Worm (Caenorhabditis elegans) whole organism, early embryonic: Measurements from ENCODE around the gene ador-1.

Source experiments
- B0310.2 ChIP-seq: sonication (generic microtip); optimal IDR thresholded peaks from 2 replicates; lab custom pipeline; 2016; ENCODE audit warnings: mild to moderate bottlenecking, missing genetic modification characterization, missing compliant biosample characterization
- F13C5.2 ChIP-seq: sonication (generic microtip); optimal IDR thresholded peaks from 2 replicates; lab custom pipeline; 2017; ENCODE audit warnings: mild to moderate bottlenecking, missing genetic modification characterization, inconsistent platforms, missing compliant biosample characterization
- aly-1 ChIP-seq: sonication (generic microtip); optimal IDR thresholded peaks from 2 replicates; lab custom pipeline; 2016; ENCODE audit warnings: missing genetic modification characterization, missing compliant biosample characterization
- ama-1 ChIP-seq: fragments of 150-350 bp; optimal IDR thresholded peaks from 2 replicates; lab custom pipeline; 2014
- ceh-13 ChIP-seq: fragments of 200-800 bp; sonication (Bioruptor generic); optimal IDR thresholded peaks from 2 replicates; lab custom pipeline; 2018; ENCODE audit warnings: mild to moderate bottlenecking, missing genetic modification characterization, missing compliant biosample characterization
- ceh-36 ChIP-seq: sonication (generic microtip); optimal IDR thresholded peaks from 2 replicates; lab custom pipeline; 2016; ENCODE audit warnings: missing genetic modification characterization, inconsistent platforms, missing compliant biosample characterization
- ets-7 ChIP-seq: sonication (generic microtip); optimal IDR thresholded peaks from 2 replicates; lab custom pipeline; 2016; ENCODE audit warnings: missing genotype, missing genetic modification characterization, missing compliant biosample characterization
- flt-1 ChIP-seq: fragments of 200-800 bp; sonication (Bioruptor generic); IDR thresholded peaks from 2 replicates; pipeline ENCODE4 v1.3.6; 2022; ENCODE audit warnings: missing genetic modification characterization, missing compliant biosample characterization
- hmbx-1 ChIP-seq: sonication (generic microtip); optimal IDR thresholded peaks from 2 replicates; lab custom pipeline; 2016; ENCODE audit warnings: mild to moderate bottlenecking, missing genetic modification characterization, missing compliant biosample characterization
- hmg-4 ChIP-seq: fragments of 200-800 bp; sonication (Bioruptor generic); optimal IDR thresholded peaks from 2 replicates; lab custom pipeline; 2018; ENCODE audit warnings: mild to moderate bottlenecking, missing genetic modification characterization, missing compliant biosample characterization
- hnd-1 ChIP-seq: sonication (generic microtip); optimal IDR thresholded peaks from 2 replicates; lab custom pipeline; 2016; ENCODE audit warnings: missing genetic modification characterization, missing compliant biosample characterization
- pes-1 ChIP-seq: fragments of 200-800 bp; sonication (Bioruptor generic); IDR thresholded peaks from 2 replicates; pipeline ENCODE4 v1.3.6; 2022; ENCODE audit warnings: missing genetic modification reagents, missing genetic modification characterization, missing compliant biosample characterization
- scrt-1 ChIP-seq: fragments of 200-800 bp; sonication (Bioruptor generic); IDR thresholded peaks from 2 replicates; pipeline ENCODE4 v1.3.6; 2022; ENCODE audit warnings: missing genetic modification characterization, missing compliant biosample characterization
- sea-1 ChIP-seq: fragments of 200-800 bp; sonication (Bioruptor generic); conservative IDR thresholded peaks from 2 replicates; pipeline ENCODE4 v1.3.6; 2022; ENCODE audit warnings: missing genetic modification characterization, missing compliant biosample characterization
- tbx-11 ChIP-seq: fragments of 200-800 bp; sonication (Bioruptor generic); IDR thresholded peaks from 2 replicates; pipeline ENCODE4 v1.3.6; 2022; ENCODE audit warnings: missing genetic modification characterization, missing compliant biosample characterization
- tbx-37 ChIP-seq: fragments of 200-800 bp; sonication (Bioruptor generic); conservative IDR thresholded peaks from 2 replicates; pipeline ENCODE4 v1.3.6; 2022; ENCODE audit warnings: missing genetic modification reagents, missing genetic modification characterization, missing compliant biosample characterization
- tra-4 ChIP-seq: sonication (generic microtip); optimal IDR thresholded peaks from 2 replicates; lab custom pipeline; 2017; ENCODE audit warnings: missing genetic modification characterization, missing compliant biosample characterization

ador-1 gene

DNA sequence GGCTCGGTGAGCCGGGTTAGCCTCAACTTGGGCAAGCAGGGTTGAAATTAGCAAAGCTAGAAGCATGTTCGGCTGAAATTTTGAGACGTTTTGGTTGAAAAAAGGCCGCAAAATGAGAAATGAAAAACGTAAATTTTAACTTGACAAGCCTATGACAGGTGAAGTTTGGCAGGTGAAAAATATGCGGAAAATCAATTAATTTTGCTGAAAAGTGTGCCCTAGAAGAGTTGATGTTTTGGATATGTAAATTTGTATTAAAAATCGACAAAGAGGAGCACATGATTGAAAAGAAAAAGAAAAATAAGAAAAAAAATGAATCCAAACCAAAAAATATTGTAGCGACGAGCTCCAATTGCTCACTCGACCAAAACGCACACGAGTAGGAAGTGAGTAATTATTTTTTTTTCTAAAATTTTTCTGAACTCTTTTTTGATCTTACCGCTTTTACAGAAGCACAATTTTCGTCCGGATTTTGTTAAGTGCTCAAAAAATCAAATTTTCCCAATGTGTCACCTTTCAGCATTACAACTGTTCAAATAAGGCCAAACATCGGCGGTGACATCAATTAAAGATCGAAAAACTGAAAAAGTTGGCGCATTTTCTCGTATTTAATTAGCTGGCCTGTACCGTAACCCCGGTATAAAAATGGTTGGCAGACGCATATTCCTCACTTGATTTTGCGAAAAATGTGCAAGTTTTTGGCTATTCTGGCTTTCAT is 31.4 kb downstream of the ador-1 start, which contains the start of the genes F15A4.5 and phat-8:
Gene F15A4.5 (minus strand): TSS at position 101 of the 718 bp plus-strand sequence.
Gene phat-8 (plus strand): TSS at position 668 of the 718 bp plus-strand sequence.
- TF ChIP-seq ceh-36 (tag; lab: Kevin White, UChicago) (no peak), hmg-4 (GFP tag; lab: Kevin White, UChicago) (no peak), aly-1 (no peak), flt-1 (GFP tag; lab: Robert Waterston, UW) (no peak), hnd-1 (tag; lab: Kevin White, UChicago) (no peak), sea-1 (GFP tag; lab: Robert Waterston, UW) (no peak), tra-4 (tag; lab: Kevin White, UChicago) (no peak), ceh-13 (GFP tag; lab: Kevin White, UChicago) (no peak), ets-7 (tag; lab: Kevin White, UChicago) (no peak), pes-1 (GFP tag; lab: Robert Waterston, UW) (no peak), F13C5.2 (tag; lab: Kevin White, UChicago) (no peak), tbx-11 (GFP tag; lab: Robert Waterston, UW) (no peak), ama-1 (lab: Kevin White, UChicago) (no peak), tbx-37 (GFP tag; lab: Robert Waterston, UW) (no peak), hmbx-1 (no peak), B0310.2 (tag; lab: Kevin White, UChicago) (no peak), scrt-1 (GFP tag; lab: Robert Waterston, UW) (no peak)

DNA sequence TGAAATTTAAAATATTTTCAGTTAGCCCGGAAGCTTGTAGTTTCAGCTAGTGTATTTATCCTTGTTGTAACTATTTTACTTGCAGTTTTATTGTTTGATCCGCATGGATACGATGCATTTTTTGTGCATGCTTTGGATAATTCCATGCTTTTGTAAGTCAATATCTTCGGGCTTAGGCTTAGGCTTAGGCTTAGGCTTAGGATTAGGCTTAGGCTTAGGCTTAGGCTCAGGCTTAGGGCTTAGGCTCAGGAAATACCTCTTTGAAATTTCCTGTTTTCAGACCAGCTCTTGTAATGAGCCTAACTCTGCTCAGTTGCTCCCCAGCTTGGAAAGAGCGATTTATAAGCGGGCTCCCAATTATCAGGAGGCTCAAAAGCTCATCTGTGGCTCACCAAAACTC is 35.6 kb downstream of the ador-1 start, which contains the start of gene srg-16:
Gene srg-16 (plus strand): TSS at position 87 of the 400 bp plus-strand sequence.
- TF ChIP-seq sea-1 (GFP tag; lab: Robert Waterston, UW) (no peak), ceh-36 (tag; lab: Kevin White, UChicago) (peak; percentile 63), tbx-37 (GFP tag; lab: Robert Waterston, UW) (no peak), ama-1 (lab: Kevin White, UChicago) (no peak)

DNA sequence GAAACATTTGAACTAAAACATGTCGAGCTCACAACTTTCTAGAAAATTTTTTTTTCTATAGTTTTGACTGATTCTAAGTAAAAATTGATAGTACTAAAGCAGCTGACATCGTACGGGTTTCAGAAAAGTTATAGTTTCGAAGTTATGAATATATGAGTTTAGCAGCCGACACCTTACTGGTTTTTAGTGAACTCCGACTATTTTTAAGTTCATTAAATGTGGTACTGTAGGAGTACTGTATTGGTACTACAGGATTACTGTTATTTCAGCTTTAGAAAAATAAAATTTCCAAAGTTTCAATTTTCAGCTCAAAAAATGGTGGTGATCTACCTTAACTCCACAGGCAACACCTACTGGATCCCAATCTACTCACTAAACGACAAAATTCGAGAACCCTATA is 37.1 kb downstream of the ador-1 start, which contains the start of gene sre-37:
Gene sre-37 (plus strand): TSS at position 301 of the 400 bp plus-strand sequence.
- TF ChIP-seq scrt-1 (GFP tag; lab: Robert Waterston, UW): no peak
- no peak for TF ChIP-seq ama-1 (lab: Kevin White, UChicago)
- no peak for TF ChIP-seq aly-1

ce11 chrII:12462244-12462643 is 40.4 kb downstream of the ador-1 start, which contains the start of gene F15A4.2:
F15A4.2 (plus strand) TSS chrII:12462544.
- no peak for TF ChIP-seq ama-1 (lab: Kevin White, UChicago)
- TF ChIP-seq flt-1 (GFP tag; lab: Robert Waterston, UW): no peak
- TF ChIP-seq ceh-13 (GFP tag; lab: Kevin White, UChicago): no peak
- TF ChIP-seq hnd-1 (tag; lab: Kevin White, UChicago): no peak
- TF ChIP-seq hmg-4 (GFP tag; lab: Kevin White, UChicago): no peak
- TF ChIP-seq aly-1: no peak
- TF ChIP-seq hmbx-1: no peak
- TF ChIP-seq tbx-11 (GFP tag; lab: Robert Waterston, UW): no peak
- no peak for TF ChIP-seq tbx-37 (GFP tag; lab: Robert Waterston, UW)
- no peak for TF ChIP-seq ceh-36 (tag; lab: Kevin White, UChicago)
- no peak for TF ChIP-seq ets-7 (tag; lab: Kevin White, UChicago)
- no peak for TF ChIP-seq pes-1 (GFP tag; lab: Robert Waterston, UW)
- TF ChIP-seq B0310.2 (tag; lab: Kevin White, UChicago): no peak
- no peak for TF ChIP-seq tra-4 (tag; lab: Kevin White, UChicago)
- TF ChIP-seq F13C5.2 (tag; lab: Kevin White, UChicago): no peak

DNA sequence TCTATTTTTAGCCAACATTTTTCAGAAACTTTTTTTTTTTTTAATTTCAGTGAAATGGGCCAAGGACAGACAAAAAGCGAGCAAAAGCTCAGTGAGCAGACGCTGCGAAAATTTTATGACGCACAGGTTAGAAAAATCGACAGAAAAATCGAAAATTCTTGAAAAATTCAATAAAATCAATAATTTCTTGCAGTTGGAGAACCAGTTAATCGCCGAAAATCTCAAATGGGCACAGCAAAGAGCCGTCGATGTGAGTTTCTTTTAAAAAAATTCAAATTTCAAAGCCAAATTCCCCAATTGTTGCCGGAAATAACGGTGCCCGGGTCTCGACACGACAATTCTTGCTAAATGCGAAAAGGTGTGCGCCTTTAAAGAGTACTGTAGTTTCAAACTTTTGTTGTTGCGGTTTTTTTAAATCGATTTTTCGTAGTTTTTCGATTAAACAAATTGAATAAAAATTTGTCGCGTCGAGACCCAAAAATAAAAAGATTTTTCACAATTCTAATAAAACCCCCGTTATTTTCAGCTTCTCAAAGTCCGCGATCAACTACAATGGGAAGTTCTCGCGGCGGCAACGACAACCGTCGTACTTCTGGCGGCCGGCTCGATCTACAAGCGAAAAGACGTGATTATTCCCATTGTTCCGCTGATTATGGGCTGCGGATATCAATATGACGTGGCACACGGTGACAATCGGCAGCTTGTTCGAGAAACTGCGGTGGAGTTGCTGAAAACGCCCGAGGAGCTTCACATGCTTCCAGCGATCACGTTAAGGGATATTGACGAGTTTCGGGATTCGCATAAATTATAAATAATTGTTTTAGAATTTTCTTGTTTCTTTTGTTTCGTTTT is 41.9 kb downstream of the ador-1 start, which contains the start of gene tag-280:
Gene tag-280 (plus strand): TSS at position 51 of the 852 bp plus-strand sequence.
- TF ChIP-seq hnd-1 (tag; lab: Kevin White, UChicago) (no peak), tbx-11 (GFP tag; lab: Robert Waterston, UW) (no peak), pes-1 (GFP tag; lab: Robert Waterston, UW) (no peak), hmg-4 (GFP tag; lab: Kevin White, UChicago) (no peak), tbx-37 (GFP tag; lab: Robert Waterston, UW) (no peak), tra-4 (tag; lab: Kevin White, UChicago) (no peak), aly-1 (no peak), F13C5.2 (tag; lab: Kevin White, UChicago) (no peak), flt-1 (GFP tag; lab: Robert Waterston, UW) (no peak), ama-1 (lab: Kevin White, UChicago) (no peak), ceh-13 (GFP tag; lab: Kevin White, UChicago) (no peak), B0310.2 (tag; lab: Kevin White, UChicago) (no peak)

ce11 chrII:12459422-12459821 is 43.3 kb downstream of the ador-1 start, which contains the start of gene tag-281:
tag-281 (plus strand) TSS chrII:12459761.
- TF ChIP-seq tbx-11 (GFP tag; lab: Robert Waterston, UW) (no peak), flt-1 (GFP tag; lab: Robert Waterston, UW) (peak; percentile 54; the same call in 1 of the 2 replicates)

ce11 chrII:12457275-12457674 is 45.4 kb downstream of the ador-1 start, which contains the start of gene sre-38:
sre-38 (plus strand) TSS chrII:12457575.
- TF ChIP-seq aly-1: no peak
- TF ChIP-seq tbx-37 (GFP tag; lab: Robert Waterston, UW): no peak
- no peak for TF ChIP-seq pes-1 (GFP tag; lab: Robert Waterston, UW)
